Worm (Caenorhabditis elegans) whole organism, late embryonic: Measurements from ENCODE around the gene oxi-1.

Experiments used
- F13H6.1 ChIP-seq: sonication (generic microtip); optimal IDR thresholded peaks from 2 replicates; lab custom pipeline; 2016; ENCODE audit warnings: missing genetic modification characterization, missing compliant biosample characterization
- K02D7.2 ChIP-seq: sonication (generic microtip); optimal IDR thresholded peaks from 2 replicates; lab custom pipeline; 2017; ENCODE audit warnings: mild to moderate bottlenecking, missing genetic modification characterization, missing compliant biosample characterization
- T23F11.4 ChIP-seq: fragments of 200-800 bp; sonication (Bioruptor generic); optimal IDR thresholded peaks from 2 replicates; lab custom pipeline; 2018; ENCODE audit warnings: mild to moderate bottlenecking, missing genetic modification characterization, missing compliant biosample characterization
- Y22D7AL.16 ChIP-seq: sonication (generic microtip); optimal IDR thresholded peaks from 2 replicates; lab custom pipeline; 2016; ENCODE audit warnings: missing genetic modification characterization, missing compliant biosample characterization
- ahr-1 ChIP-seq: sonication (generic microtip); optimal IDR thresholded peaks from 2 replicates; lab custom pipeline; 2016; ENCODE audit warnings: missing genetic modification characterization, missing compliant biosample characterization
- ama-1 ChIP-seq: fragments of 150-350 bp; optimal IDR thresholded peaks from 2 replicates; lab custom pipeline; 2014
- ceh-14 ChIP-seq: sonication (generic microtip); optimal IDR thresholded peaks from 2 replicates; lab custom pipeline; 2016; ENCODE audit warnings: missing genotype, missing genetic modification characterization, missing compliant biosample characterization
- ceh-18 ChIP-seq: sonication (generic microtip); optimal IDR thresholded peaks from 2 replicates; lab custom pipeline; 2016; ENCODE audit warnings: missing genetic modification characterization, missing compliant biosample characterization
- ceh-2 ChIP-seq: sonication (generic microtip); optimal IDR thresholded peaks from 2 replicates; lab custom pipeline; 2016; ENCODE audit warnings: missing genotype, missing genetic modification characterization, missing compliant biosample characterization
- ceh-24 ChIP-seq: sonication (generic microtip); optimal IDR thresholded peaks from 2 replicates; lab custom pipeline; 2016; ENCODE audit warnings: mild to moderate bottlenecking, missing genetic modification characterization, missing compliant biosample characterization
- ceh-30 ChIP-seq: fragments of 150-350 bp; optimal IDR thresholded peaks from 2 replicates; lab custom pipeline; 2014; ENCODE audit warnings: missing biosample characterization, missing genetic modification characterization
- ceh-31 ChIP-seq: sonication (generic microtip); optimal IDR thresholded peaks from 2 replicates; lab custom pipeline; 2016; ENCODE audit warnings: missing genetic modification characterization, missing compliant biosample characterization
- ceh-34 ChIP-seq: sonication (generic microtip); optimal IDR thresholded peaks from 2 replicates; lab custom pipeline; 2016; ENCODE audit warnings: mild to moderate bottlenecking, missing genetic modification characterization, missing compliant biosample characterization
- ceh-45 ChIP-seq: fragments of 200-800 bp; sonication (Bioruptor generic); IDR thresholded peaks from 2 replicates; pipeline ENCODE4 v1.3.6; 2022; ENCODE audit warnings: missing genetic modification reagents, missing genetic modification characterization, missing compliant biosample characterization
- ceh-48 ChIP-seq: sonication (generic microtip); optimal IDR thresholded peaks from 2 replicates; lab custom pipeline; 2016; ENCODE audit warnings: missing genetic modification characterization, inconsistent platforms, missing compliant biosample characterization
- ceh-6 ChIP-seq: fragments of 200-800 bp; sonication (Bioruptor generic); optimal IDR thresholded peaks from 2 replicates; lab custom pipeline; 2018; ENCODE audit warnings: mild to moderate bottlenecking, missing genetic modification characterization, missing compliant biosample characterization
- ceh-9 ChIP-seq: sonication (generic microtip); optimal IDR thresholded peaks from 2 replicates; lab custom pipeline; 2016; ENCODE audit warnings: mild to moderate bottlenecking, missing genetic modification characterization, inconsistent platforms, missing compliant biosample characterization
- che-1 ChIP-seq: sonication (generic microtip); optimal IDR thresholded peaks from 2 replicates; lab custom pipeline; 2016; ENCODE audit warnings: mild to moderate bottlenecking, missing genetic modification characterization, missing compliant biosample characterization
- dmd-4 ChIP-seq: sonication (generic microtip); optimal IDR thresholded peaks from 2 replicates; lab custom pipeline; 2016; ENCODE audit warnings: borderline replicate concordance, missing genetic modification characterization, missing compliant biosample characterization
- dve-1 ChIP-seq: sonication (generic microtip); optimal IDR thresholded peaks from 2 replicates; lab custom pipeline; 2017; ENCODE audit warnings: antibody characterized with exemption, mild to moderate bottlenecking, missing genetic modification characterization, missing compliant biosample characterization
- ets-4 ChIP-seq: sonication (generic microtip); optimal IDR thresholded peaks from 2 replicates; lab custom pipeline; 2016; ENCODE audit warnings: missing genetic modification characterization, missing compliant biosample characterization
- hlh-13 ChIP-seq: fragments of 200-800 bp; sonication (Bioruptor generic); optimal IDR thresholded peaks from 2 replicates; lab custom pipeline; 2018; ENCODE audit warnings: mild to moderate bottlenecking, missing genetic modification characterization, missing compliant biosample characterization
- hlh-15 ChIP-seq: sonication (generic microtip); optimal IDR thresholded peaks from 2 replicates; lab custom pipeline; 2016; ENCODE audit warnings: missing genetic modification characterization, missing compliant biosample characterization
- hlh-30 ChIP-seq: sonication (generic microtip); optimal IDR thresholded peaks from 2 replicates; lab custom pipeline; 2017; ENCODE audit warnings: antibody characterized with exemption, missing genetic modification characterization, missing compliant biosample characterization; ENCODE audit not compliant: insufficient read depth
- lin-11 ChIP-seq: fragments of 200-800 bp; sonication (Bioruptor generic); optimal IDR thresholded peaks from 2 replicates; lab custom pipeline; 2018; ENCODE audit warnings: mild to moderate bottlenecking, missing genetic modification characterization, missing compliant biosample characterization
- mec-3 ChIP-seq: sonication (generic microtip); optimal IDR thresholded peaks from 2 replicates; lab custom pipeline; 2016; ENCODE audit warnings: borderline replicate concordance, missing genetic modification characterization, missing compliant biosample characterization
- nfya-1 ChIP-seq: sonication (generic microtip); optimal IDR thresholded peaks from 2 replicates; lab custom pipeline; 2017; ENCODE audit warnings: missing genetic modification characterization, mild to moderate bottlenecking, missing compliant biosample characterization, antibody characterized with exemption, moderate library complexity
- nhr-11 ChIP-seq: fragments of 150-350 bp; optimal IDR thresholded peaks from 2 replicates; lab custom pipeline; 2014; ENCODE audit warnings: missing biosample characterization, missing genetic modification characterization
- nhr-232 ChIP-seq: sonication (generic microtip); optimal IDR thresholded peaks from 2 replicates; lab custom pipeline; 2016; ENCODE audit warnings: missing genetic modification characterization, missing compliant biosample characterization
- npax-4 ChIP-seq: sonication (generic microtip); optimal IDR thresholded peaks from 2 replicates; lab custom pipeline; 2016; ENCODE audit warnings: missing genetic modification characterization, missing compliant biosample characterization
- odd-2 ChIP-seq: sonication (generic microtip); optimal IDR thresholded peaks from 2 replicates; lab custom pipeline; 2017; ENCODE audit warnings: antibody characterized with exemption, mild to moderate bottlenecking, missing genetic modification characterization, missing compliant biosample characterization
- pat-9 ChIP-seq: fragments of 200-800 bp; sonication (Bioruptor generic); optimal IDR thresholded peaks from 2 replicates; lab custom pipeline; 2018; ENCODE audit warnings: mild to moderate bottlenecking, missing genetic modification characterization, moderate library complexity, missing compliant biosample characterization
- pax-1 ChIP-seq: fragments of 150-350 bp; optimal IDR thresholded peaks from 2 replicates; lab custom pipeline; 2014; ENCODE audit warnings: missing biosample characterization, missing genetic modification characterization
- pha-2 ChIP-seq: sonication (generic microtip); optimal IDR thresholded peaks from 2 replicates; lab custom pipeline; 2017; ENCODE audit warnings: mild to moderate bottlenecking, missing genetic modification characterization, missing compliant biosample characterization
- pha-4 ChIP-seq: fragments of 150-350 bp; optimal IDR thresholded peaks from 2 replicates; lab custom pipeline; 2018; ENCODE audit warnings: missing biosample characterization, missing genetic modification reagents, missing genetic modification characterization
- pqm-1 ChIP-seq: sonication (generic microtip); optimal IDR thresholded peaks from 2 replicates; lab custom pipeline; 2016; ENCODE audit warnings: missing genetic modification characterization, missing compliant biosample characterization
- ref-2 ChIP-seq: sonication (generic microtip); optimal IDR thresholded peaks from 2 replicates; lab custom pipeline; 2016; ENCODE audit warnings: missing genetic modification characterization, missing compliant biosample characterization
- rnt-1 ChIP-seq: sonication (generic microtip); optimal IDR thresholded peaks from 2 replicates; lab custom pipeline; 2016; ENCODE audit warnings: missing genetic modification characterization, missing compliant biosample characterization
- sox-2 ChIP-seq: fragments of 200-800 bp; sonication (Bioruptor generic); IDR thresholded peaks from 2 replicates; pipeline ENCODE4 v1.3.6; 2022; ENCODE audit warnings: missing genetic modification reagents, missing genetic modification characterization, missing compliant biosample characterization
- tbx-2 ChIP-seq: sonication (generic microtip); optimal IDR thresholded peaks from 2 replicates; lab custom pipeline; 2016; ENCODE audit warnings: missing genetic modification characterization, missing compliant biosample characterization
- tbx-7 ChIP-seq: sonication (generic microtip); optimal IDR thresholded peaks from 2 replicates; lab custom pipeline; 2016; ENCODE audit warnings: missing genotype, missing genetic modification characterization, missing compliant biosample characterization
- ttx-3 ChIP-seq: sonication (generic microtip); optimal IDR thresholded peaks from 2 replicates; lab custom pipeline; 2016; ENCODE audit warnings: missing genetic modification reagents, missing genetic modification characterization, missing compliant biosample characterization
- unc-3 ChIP-seq, 2 experiments: fragments of 200-800 bp in 1 of 2; sonication (Bioruptor generic) in 1 of 2; sonication (generic microtip) in 1 of 2; conservative IDR thresholded peaks in 1 of 2; optimal IDR thresholded peaks in 1 of 2; 2 replicates each; pipeline versions ENCODE4 v1.3.6 to Lab custom; 2016 to 2022; ENCODE audit warnings: missing compliant biosample characterization in 2 of 2, missing genetic modification characterization in 2 of 2, missing genetic modification reagents in 1 of 2
- unc-42 ChIP-seq: sonication (generic microtip); optimal IDR thresholded peaks from 2 replicates; lab custom pipeline; 2016; ENCODE audit warnings: missing genotype, missing genetic modification characterization, missing compliant biosample characterization
- unc-55 ChIP-seq: sonication (generic microtip); optimal IDR thresholded peaks from 2 replicates; lab custom pipeline; 2017; ENCODE audit warnings: missing biosample characterization, missing genetic modification reagents, missing genetic modification characterization
- unc-86 ChIP-seq: sonication (generic microtip); optimal IDR thresholded peaks from 2 replicates; lab custom pipeline; 2016; ENCODE audit warnings: missing genetic modification characterization, missing compliant biosample characterization

The oxi-1 gene

DNA sequence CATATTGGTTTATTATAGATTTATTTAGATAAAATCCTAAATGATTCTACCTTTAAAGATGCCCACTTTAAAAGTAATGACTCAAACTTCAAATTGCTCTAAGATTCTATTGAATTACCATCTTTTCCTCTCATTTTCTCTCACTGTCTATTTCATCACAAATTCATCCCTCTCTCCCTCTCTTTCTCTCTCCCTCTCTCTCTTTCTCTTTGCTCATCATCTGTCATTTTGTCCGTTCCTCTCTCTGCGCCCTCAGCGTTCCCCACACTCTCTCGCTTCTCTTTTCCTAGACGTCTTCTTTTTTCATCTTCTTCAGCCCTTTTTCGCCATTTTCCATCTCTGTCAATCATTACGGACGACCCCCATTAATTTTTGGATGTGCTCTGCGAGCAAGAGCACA is 47.0 kb downstream of the oxi-1 start:
- TF ChIP-seq odd-2 (tag; lab: Kevin White, UChicago) (no peak), tbx-7 (tag; lab: Kevin White, UChicago) (no peak), rnt-1 (tag; lab: Kevin White, UChicago) (no peak), nfya-1 (peak; percentile 35), ceh-30 (tag; lab: Kevin White, UChicago) (no peak), pat-9 (tag; lab: Kevin White, UChicago) (no peak), Y22D7AL.16 (no peak), ceh-2 (tag; lab: Kevin White, UChicago) (no peak), lin-11 (no peak), unc-3 (GFP tag; conservative IDR thresholded peaks at IDR 0.05; lab: Robert Waterston, UW) (no peak), unc-3 (tag; optimal IDR thresholded peaks at IDR 0.05; lab: Kevin White, UChicago) (no peak), F13H6.1 (tag; lab: Kevin White, UChicago) (no peak), pqm-1 (tag; lab: Kevin White, UChicago) (no peak), ceh-31 (peak; percentile 45), K02D7.2 (tag; lab: Kevin White, UChicago) (no peak), nhr-11 (no peak), hlh-30 (no peak), ceh-24 (tag; lab: Kevin White, UChicago) (no peak), ceh-14 (tag; lab: Kevin White, UChicago) (peak; percentile 26), unc-86 (no peak), ceh-18 (tag; lab: Kevin White, UChicago) (no peak), tbx-2 (tag; lab: Kevin White, UChicago) (no peak), ets-4 (tag; lab: Kevin White, UChicago) (no peak), unc-42 (peak; percentile 68), dmd-4 (tag; lab: Kevin White, UChicago) (no peak), pax-1 (no peak), mec-3 (tag; lab: Kevin White, UChicago) (no peak), unc-55 (GFP tag; lab: Kevin White, UChicago) (peak; percentile 96), ceh-6 (no peak), sox-2 (no peak), npax-4 (tag; lab: Kevin White, UChicago) (no peak), T23F11.4 (GFP tag; lab: Kevin White, UChicago) (no peak), ref-2 (no peak), hlh-15 (tag; lab: Kevin White, UChicago) (no peak), ceh-9 (tag; lab: Kevin White, UChicago) (no peak)

DNA sequence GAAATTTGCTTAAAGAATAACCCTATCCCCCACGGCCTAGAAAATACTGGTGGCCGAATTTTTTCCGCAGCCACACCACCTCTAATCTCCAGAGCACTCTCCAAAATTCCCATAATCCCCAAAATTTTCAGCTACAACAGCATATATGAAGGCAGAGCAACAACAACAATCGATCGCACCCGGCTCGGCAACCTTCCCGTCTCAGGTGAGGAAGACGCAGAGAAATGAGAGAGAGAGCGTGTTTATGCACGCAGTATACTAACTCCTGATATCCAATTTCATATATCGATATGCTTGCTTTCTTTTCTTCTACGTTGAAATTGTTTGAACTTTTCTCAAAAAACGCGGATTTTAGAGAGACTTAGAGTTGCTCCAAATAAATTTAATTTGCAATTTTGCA is 48.2 kb downstream of the oxi-1 start:
- TF ChIP-seq hlh-13 (no peak), tbx-2 (tag; lab: Kevin White, UChicago) (peak; percentile 9), ceh-48 (peak; percentile 27), npax-4 (tag; lab: Kevin White, UChicago) (no peak), ceh-34 (tag; lab: Kevin White, UChicago) (peak; percentile 87), che-1 (tag; lab: Kevin White, UChicago) (peak; percentile 15)

DNA sequence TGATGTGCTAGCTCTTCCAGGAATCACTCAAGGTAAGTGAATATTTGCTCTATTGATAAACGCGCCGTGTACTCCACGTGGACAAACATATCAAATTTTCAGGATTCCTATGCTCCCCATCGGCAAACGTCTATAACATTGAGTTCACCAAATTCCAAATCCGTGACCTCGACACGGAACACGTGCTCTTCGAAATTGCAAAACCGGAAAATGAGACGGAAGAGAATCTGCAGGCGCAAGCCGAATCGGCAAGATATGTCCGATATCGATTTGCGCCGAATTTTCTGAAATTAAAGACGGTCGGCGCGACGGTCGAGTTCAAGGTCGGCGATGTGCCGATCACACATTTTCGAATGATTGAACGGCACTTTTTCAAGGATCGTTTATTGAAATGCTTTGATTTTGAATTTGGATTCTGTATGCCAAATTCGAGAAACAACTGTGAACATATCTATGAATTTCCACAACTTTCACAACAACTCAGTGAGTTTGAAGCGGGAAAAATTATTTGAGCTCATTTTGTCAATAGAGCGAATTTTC is 49.7 kb downstream of the oxi-1 start:
- TF ChIP-seq ceh-6, result no peak
- no peak for TF ChIP-seq pha-4 (tag; lab: Kevin White, UChicago)
- TF ChIP-seq ceh-9 (tag; lab: Kevin White, UChicago), result no peak
- no peak for TF ChIP-seq Y22D7AL.16
- TF ChIP-seq hlh-13, result no peak
- TF ChIP-seq ceh-45, result no peak
- TF ChIP-seq sox-2, result no peak
- no peak for TF ChIP-seq rnt-1 (tag; lab: Kevin White, UChicago)
- no peak for TF ChIP-seq ahr-1
- no peak for TF ChIP-seq ceh-14 (tag; lab: Kevin White, UChicago)
- no peak for TF ChIP-seq ceh-31
- no peak for TF ChIP-seq npax-4 (tag; lab: Kevin White, UChicago)
- no peak for TF ChIP-seq ttx-3 (tag; lab: Kevin White, UChicago)
- TF ChIP-seq dve-1 (tag; lab: Kevin White, UChicago), result no peak
- TF ChIP-seq ceh-30 (tag; lab: Kevin White, UChicago), result no peak
- TF ChIP-seq ama-1 (lab: Kevin White, UChicago), result no peak
- TF ChIP-seq mec-3 (tag; lab: Kevin White, UChicago), result no peak
- TF ChIP-seq pha-2 (tag; lab: Kevin White, UChicago), result no peak
- TF ChIP-seq nhr-232 (tag; lab: Kevin White, UChicago), result no peak
